Fruit fly (Drosophila melanogaster) whole organism, embryonic: Measurements from ENCODE around the gene CG32801.

Source experiments
- Adf1 ChIP-seq: fragments of 200-800 bp; sonication (Bioruptor generic); IDR thresholded peaks from 2 replicates; pipeline ENCODE4 v1.3.6; 2022; ENCODE audit warnings: missing biosample characterization, missing genetic modification characterization
- Asciz ChIP-seq: fragments of 200-800 bp; sonication (Bioruptor generic); optimal IDR thresholded peaks from 2 replicates; lab custom pipeline; 2017; ENCODE audit warnings: missing biosample characterization, mild to moderate bottlenecking, missing genetic modification characterization, missing genetic modification reagents
- Awh ChIP-seq: fragments of 200-800 bp; sonication (Bioruptor generic); IDR thresholded peaks from 2 replicates; pipeline ENCODE4, ENCODE4 v1.3.6; 2022; ENCODE audit warnings: missing biosample characterization, missing genetic modification characterization
- Blimp-1 ChIP-seq: fragments of 200-800 bp; sonication (Bioruptor generic); optimal IDR thresholded peaks from 3 replicates; lab custom pipeline; 2018; ENCODE audit warnings: missing biosample characterization, missing genetic modification characterization, mild to moderate bottlenecking, moderate library complexity, missing genetic modification reagents
- CG12104 ChIP-seq: fragments of 200-800 bp; sonication (Bioruptor generic); optimal IDR thresholded peaks from 3 replicates; lab custom pipeline; 2016; ENCODE audit warnings: missing biosample characterization, missing genetic modification characterization
- CG13287 ChIP-seq: fragments of 200-800 bp; sonication (Bioruptor generic); IDR thresholded peaks from 2 replicates; pipeline ENCODE4 v1.3.6; 2022; ENCODE audit warnings: missing biosample characterization, missing genetic modification characterization; ENCODE audit not compliant: partially characterized antibody
- CG1529 ChIP-seq: fragments of 200-800 bp; sonication (Bioruptor generic); optimal IDR thresholded peaks from 3 replicates; lab custom pipeline; 2018; ENCODE audit warnings: missing biosample characterization, missing genetic modification characterization
- CG15514 ChIP-seq: fragments of 200-800 bp; sonication (Bioruptor generic); optimal IDR thresholded peaks from 3 replicates; lab custom pipeline; 2017; ENCODE audit warnings: missing biosample characterization, missing genetic modification characterization, mild to moderate bottlenecking, moderate library complexity, missing genetic modification reagents
- CG16813 ChIP-seq: fragments of 200-800 bp; sonication (Bioruptor generic); IDR thresholded peaks from 3 replicates; pipeline ENCODE4 v1.3.6; 2022; ENCODE audit warnings: missing biosample characterization, missing genetic modification characterization; ENCODE audit not compliant: partially characterized antibody
- CG16863 ChIP-seq: fragments of 200-800 bp; sonication (Bioruptor generic); optimal IDR thresholded peaks from 3 replicates; lab custom pipeline; 2016; ENCODE audit warnings: missing biosample characterization, missing genetic modification characterization
- CG17829 ChIP-seq: fragments of 200-800 bp; optimal IDR thresholded peaks from 2 replicates; lab custom pipeline; 2019; ENCODE audit warnings: missing biosample characterization, mild to moderate bottlenecking, missing genetic modification characterization, moderate library complexity
- CG2116 ChIP-seq: fragments of 200-800 bp; sonication (Bioruptor generic); optimal IDR thresholded peaks from 3 replicates; lab custom pipeline; 2018; ENCODE audit warnings: missing biosample characterization, mild to moderate bottlenecking, missing genetic modification characterization
- CG32532 ChIP-seq: fragments of 200-800 bp; sonication (Bioruptor generic); IDR thresholded peaks from 2 replicates; pipeline ENCODE4 v1.3.6; 2022; ENCODE audit warnings: missing biosample characterization, missing genetic modification characterization
- CG34376 ChIP-seq: fragments of 200-800 bp; sonication (Bioruptor generic); optimal IDR thresholded peaks from 2 replicates; lab custom pipeline; 2018; ENCODE audit warnings: missing biosample characterization, mild to moderate bottlenecking, missing genetic modification characterization
- CG3838 ChIP-seq: fragments of 200-800 bp; sonication (Bioruptor generic); optimal IDR thresholded peaks from 3 replicates; lab custom pipeline; 2016; ENCODE audit warnings: missing biosample characterization, missing genetic modification characterization
- CG4328 ChIP-seq: fragments of 200-800 bp; sonication (Bioruptor generic); optimal IDR thresholded peaks from 3 replicates; lab custom pipeline; 2017; ENCODE audit warnings: missing biosample characterization, missing genetic modification reagents, missing genetic modification characterization
- CG5245 ChIP-seq: fragments of 200-800 bp; sonication (Bioruptor generic); optimal IDR thresholded peaks from 3 replicates; lab custom pipeline; 2016; ENCODE audit warnings: missing biosample characterization, missing genetic modification characterization
- Camta ChIP-seq: fragments of 200-800 bp; sonication (Bioruptor generic); optimal IDR thresholded peaks from 2 replicates; lab custom pipeline; 2016; ENCODE audit warnings: missing biosample characterization, missing genetic modification characterization
- Doc2 ChIP-seq: fragments of 200-800 bp; sonication (Bioruptor generic); IDR thresholded peaks from 2 replicates; pipeline ENCODE4 v1.3.6; 2022; ENCODE audit warnings: missing biosample characterization, missing genetic modification characterization
- Ets65A ChIP-seq: fragments of 200-800 bp; sonication (Bioruptor generic); peaks from one replicate; lab custom pipeline; 2016; ENCODE audit warnings: missing biosample characterization, missing genetic modification characterization
- Fer3 ChIP-seq: fragments of 200-800 bp; sonication (Bioruptor generic); optimal IDR thresholded peaks from 2 replicates; lab custom pipeline; 2018; ENCODE audit warnings: missing biosample characterization, mild to moderate bottlenecking, missing genetic modification characterization, moderate library complexity
- GATAe ChIP-seq: fragments of 200-800 bp; sonication (Bioruptor generic); conservative IDR thresholded peaks from 2 replicates; pipeline ENCODE4 v1.3.6; 2022; ENCODE audit warnings: missing biosample characterization, missing genetic modification characterization
- Gsc ChIP-seq: fragments of 200-800 bp; sonication (Bioruptor generic); IDR thresholded peaks from 2 replicates; pipeline ENCODE4 v1.3.6; 2022; ENCODE audit warnings: missing biosample characterization, missing genetic modification characterization
- HLH4C ChIP-seq: fragments of 200-800 bp; sonication (Bioruptor generic); IDR thresholded peaks from 3 replicates; pipeline ENCODE4 v1.3.6; 2022; ENCODE audit warnings: missing biosample characterization, missing genetic modification characterization; ENCODE audit not compliant: partially characterized antibody
- HLH54F ChIP-seq: fragments of 200-800 bp; sonication (Bioruptor generic); optimal IDR thresholded peaks from 3 replicates; lab custom pipeline; 2016; ENCODE audit warnings: missing biosample characterization, missing genetic modification characterization
- Nf-YB ChIP-seq: fragments of 200-800 bp; sonication (Bioruptor generic); optimal IDR thresholded peaks from 3 replicates; lab custom pipeline; 2019; ENCODE audit warnings: missing biosample characterization, mild to moderate bottlenecking, missing genetic modification characterization, moderate library complexity
- Stat92E ChIP-seq, 3 experiments: fragments of >200 bp in 2 of 3; fragments of 200-800 bp in 1 of 3; sonication (Bioruptor generic) in 1 of 3; optimal IDR thresholded peaks; 2 replicates each; lab custom pipeline; 2017 to 2019; ENCODE audit warnings: missing biosample characterization in 3 of 3, missing genetic modification characterization in 3 of 3, mild to moderate bottlenecking in 1 of 3, moderate library complexity in 1 of 3
- abd-A ChIP-seq: fragments of 200-800 bp; sonication (Bioruptor generic); optimal IDR thresholded peaks from 3 replicates; lab custom pipeline; 2019; ENCODE audit warnings: missing biosample characterization, mild to moderate bottlenecking, missing genetic modification characterization, moderate library complexity
- chm ChIP-seq: fragments of 200-800 bp; sonication (Bioruptor generic); IDR thresholded peaks from 2 replicates; pipeline ENCODE4 v1.3.6; 2022; ENCODE audit warnings: missing biosample characterization, missing genetic modification characterization
- crol ChIP-seq: fragments of 200-800 bp; sonication (Bioruptor generic); IDR thresholded peaks from 2 replicates; pipeline ENCODE4 v1.3.6; 2022; ENCODE audit warnings: missing biosample characterization, missing genetic modification characterization
- emc ChIP-seq: fragments of 200-800 bp; sonication (Bioruptor generic); optimal IDR thresholded peaks from 2 replicates; lab custom pipeline; 2016; ENCODE audit warnings: missing biosample characterization, missing genetic modification characterization
- eve ChIP-seq, 2 experiments: fragments of >200 bp; optimal IDR thresholded peaks; 2 replicates each; lab custom pipeline; 2017; ENCODE audit warnings: missing biosample characterization in 2 of 2, missing genetic modification characterization in 2 of 2
- fd102C ChIP-seq: fragments of 200-800 bp; sonication (Bioruptor generic); optimal IDR thresholded peaks from 2 replicates; lab custom pipeline; 2018; ENCODE audit warnings: missing biosample characterization, mild to moderate bottlenecking, missing genetic modification characterization, moderate library complexity
- gsb ChIP-seq: fragments of 200-800 bp; sonication (Bioruptor generic); IDR thresholded peaks from 2 replicates; pipeline ENCODE4 v1.3.6; 2022; ENCODE audit warnings: missing biosample characterization, missing genetic modification characterization
- hth ChIP-seq: fragments of >200 bp; optimal IDR thresholded peaks from 2 replicates; lab custom pipeline; 2017; ENCODE audit warnings: inconsistent platforms
- insv ChIP-seq, 2 experiments: fragments of 200-800 bp; sonication (Bioruptor generic); optimal IDR thresholded peaks; 3 replicates each; lab custom pipeline; 2016 to 2018; ENCODE audit warnings: missing biosample characterization in 2 of 2, missing genetic modification characterization in 2 of 2
- jing ChIP-seq: fragments of 200-800 bp; sonication (Bioruptor generic); optimal IDR thresholded peaks from 2 replicates; lab custom pipeline; 2018; ENCODE audit warnings: missing biosample characterization, mild to moderate bottlenecking, missing genetic modification characterization
- klu ChIP-seq: fragments of 200-800 bp; sonication (Bioruptor generic); IDR thresholded peaks from 2 replicates; pipeline ENCODE4 v1.3.6; 2022; ENCODE audit warnings: missing biosample characterization, missing genetic modification characterization
- onecut ChIP-seq: fragments of 200-800 bp; sonication (Bioruptor generic); IDR thresholded peaks from 2 replicates; pipeline ENCODE4 v1.3.6; 2022; ENCODE audit warnings: missing biosample characterization, missing genetic modification characterization
- p53 ChIP-seq: fragments of 200-800 bp; sonication (Bioruptor generic); optimal IDR thresholded peaks from 2 replicates; lab custom pipeline; 2016; ENCODE audit warnings: missing biosample characterization, missing genetic modification characterization
- peb ChIP-seq: fragments of 200-800 bp; sonication (Bioruptor generic); IDR thresholded peaks from 2 replicates; pipeline ENCODE4 v1.3.6; 2022; ENCODE audit warnings: missing biosample characterization, missing genetic modification characterization
- pros ChIP-seq: fragments of 200-800 bp; sonication (Bioruptor generic); optimal IDR thresholded peaks from 3 replicates; lab custom pipeline; 2019; ENCODE audit warnings: missing biosample characterization, mild to moderate bottlenecking, missing genetic modification characterization, moderate library complexity
- pum ChIP-seq: fragments of 200-800 bp; sonication (Bioruptor generic); optimal IDR thresholded peaks from 2 replicates; lab custom pipeline; 2016; ENCODE audit warnings: missing biosample characterization, missing genetic modification characterization
- pzg ChIP-seq: fragments of 200-800 bp; sonication (Bioruptor generic); optimal IDR thresholded peaks from 3 replicates; lab custom pipeline; 2018; ENCODE audit warnings: missing biosample characterization, mild to moderate bottlenecking, missing genetic modification characterization, moderate library complexity
- slbo ChIP-seq: fragments of 200-800 bp; sonication (Bioruptor generic); IDR thresholded peaks from 2 replicates; pipeline ENCODE4 v1.3.6; 2022; ENCODE audit warnings: missing biosample characterization, missing genetic modification characterization
- sr ChIP-seq: fragments of 200-800 bp; sonication (Bioruptor generic); IDR thresholded peaks from 3 replicates; pipeline ENCODE4 v1.3.6; 2022; ENCODE audit warnings: missing biosample characterization, missing genetic modification characterization
- stwl ChIP-seq: fragments of 200-800 bp; sonication (Bioruptor generic); optimal IDR thresholded peaks from 3 replicates; lab custom pipeline; 2018; ENCODE audit warnings: missing biosample characterization, mild to moderate bottlenecking, missing genetic modification characterization, moderate library complexity
- tin ChIP-seq: fragments of 200-800 bp; sonication (Bioruptor generic); optimal IDR thresholded peaks from 3 replicates; lab custom pipeline; 2016; ENCODE audit warnings: missing biosample characterization, missing genetic modification characterization
- trem ChIP-seq: fragments of 200-800 bp; optimal IDR thresholded peaks from 3 replicates; lab custom pipeline; 2019; ENCODE audit warnings: missing biosample characterization, mild to moderate bottlenecking, missing genetic modification characterization, moderate library complexity
- unc-4 ChIP-seq: fragments of 200-800 bp; sonication (Bioruptor generic); IDR thresholded peaks from 2 replicates; pipeline ENCODE4 v1.3.6; 2022; ENCODE audit warnings: missing biosample characterization, missing genetic modification characterization; ENCODE audit not compliant: partially characterized antibody

The CG32801 gene

dm6 chrX:1899445-1900085 is 3.4 kb downstream of the CG32801 start (continued):
- TF ChIP-seq chm (GFP tag; lab: Robert Waterston, UW) (no peak), CG1529 (GFP tag; lab: Kevin White, UChicago) (no peak), HLH4C (GFP tag; lab: Robert Waterston, UW) (no peak), CG2116 (peak; percentile 9), abd-A (tag; lab: Kevin White, UChicago) (peak; percentile 43), pzg (GFP tag; lab: Kevin White, UChicago) (peak; percentile 16), Blimp-1 (GFP tag; lab: Kevin White, UChicago) (peak; percentile 47), Ets65A (GFP tag; lab: Kevin White, UChicago) (no peak), Nf-YB (GFP tag; lab: Kevin White, UChicago) (no peak), jing (GFP tag; lab: Kevin White, UChicago) (no peak), Gsc (GFP tag; lab: Robert Waterston, UW) (no peak), Fer3 (no peak), Adf1 (GFP tag; lab: Robert Waterston, UW) (0 out of 2 replicates have a peak, but pooled peaks have one; percentile 12), CG4328 (GFP tag; lab: Kevin White, UChicago) (no peak), unc-4 (GFP tag; lab: Robert Waterston, UW) (peak; percentile 40; the same call in 1 of the 2 replicates), Stat92E (GFP tag; optimal IDR thresholded peaks at IDR 0.05; lab: Kevin White, UChicago) (peak in 1 of 3 experiments; percentile 61), trem (tag; lab: Kevin White, UChicago) (peak; percentile 13), stwl (tag; lab: Kevin White, UChicago) (peak; percentile 10), CG34376 (GFP tag; lab: Kevin White, UChicago) (peak; percentile 16), GATAe (no peak), klu (GFP tag; lab: Robert Waterston, UW) (peak; percentile 46; the same call in 1 of the 2 replicates), CG17829 (tag; lab: Kevin White, UChicago) (peak; percentile 37), Doc2 (no peak), crol (peak; percentile 87), sr (GFP tag; lab: Robert Waterston, UW) (no peak), gsb (GFP tag; lab: Robert Waterston, UW) (no peak), CG32532 (no peak), tin (GFP tag; lab: Kevin White, UChicago) (no peak), pros (GFP tag; lab: Kevin White, UChicago) (peak; percentile 88), Asciz (GFP tag; lab: Kevin White, UChicago) (no peak), CG16863 (GFP tag; lab: Kevin White, UChicago) (no peak)

- TF ChIP-seq CG5245 (GFP tag; lab: Kevin White, UChicago) (no peak), CG12104 (no peak), pum (GFP tag; lab: Kevin White, UChicago) (no peak), Camta (GFP tag; lab: Kevin White, UChicago) (no peak), insv (GFP tag; optimal IDR thresholded peaks at IDR 0.05; lab: Kevin White, UChicago) (no peak), pros (GFP tag; lab: Kevin White, UChicago) (no peak), CG32532 (no peak), slbo (GFP tag; lab: Robert Waterston, UW) (no peak; the same call in 1 of the 2 replicates), CG3838 (no peak), hth (lab: Kevin White, UChicago) (no peak), p53 (GFP tag; lab: Kevin White, UChicago) (no peak), CG16813 (GFP tag; lab: Robert Waterston, UW) (no peak), peb (no peak), HLH54F (GFP tag; lab: Kevin White, UChicago) (no peak), fd102C (GFP tag; lab: Kevin White, UChicago) (no peak), CG15514 (GFP tag; lab: Kevin White, UChicago) (no peak), eve (GFP tag; optimal IDR thresholded peaks at IDR 0.05; lab: Kevin White, UChicago) (no peak), onecut (no peak), CG13287 (no peak), emc (GFP tag; lab: Kevin White, UChicago) (no peak), Awh (no peak)
These were observed 5.6 kb downstream of the CG32801 start for dm6 chrX:1897384-1897783.
